Fruit fly (Drosophila melanogaster) whole organism, embryonic: ENCODE results near the gene CG14817.

Experiments used
- Antp ChIP-seq: fragments of 200-800 bp; sonication (Bioruptor generic); optimal IDR thresholded peaks from 3 replicates; lab custom pipeline; 2016; ENCODE audit warnings: missing biosample characterization, missing genetic modification characterization
- B-H2 ChIP-seq: fragments of 200-800 bp; sonication (Bioruptor generic); optimal IDR thresholded peaks from 2 replicates; lab custom pipeline; 2018; ENCODE audit warnings: missing biosample characterization, mild to moderate bottlenecking, missing genetic modification characterization
- BEAF-32 ChIP-seq: fragments of 200-800 bp; sonication (Bioruptor generic); optimal IDR thresholded peaks from 3 replicates; lab custom pipeline; 2017; ENCODE audit warnings: missing biosample characterization, missing genetic modification characterization, mild to moderate bottlenecking, moderate library complexity, missing genetic modification reagents
- CG10267 ChIP-seq: fragments of 200-800 bp; sonication (Bioruptor generic); optimal IDR thresholded peaks from 2 replicates; lab custom pipeline; 2018; ENCODE audit warnings: missing biosample characterization, mild to moderate bottlenecking, missing genetic modification characterization, moderate library complexity
- CG10979 ChIP-seq: fragments of 200-800 bp; sonication (Bioruptor generic); optimal IDR thresholded peaks from 2 replicates; lab custom pipeline; 2018; ENCODE audit warnings: missing biosample characterization, mild to moderate bottlenecking, missing genetic modification characterization, moderate library complexity
- CG14965 ChIP-seq: fragments of 200-800 bp; sonication (Bioruptor generic); optimal IDR thresholded peaks from 2 replicates; lab custom pipeline; 2016; ENCODE audit warnings: missing biosample characterization, missing genetic modification characterization, borderline replicate concordance
- CG17186 ChIP-seq: fragments of 200-800 bp; sonication (Bioruptor generic); optimal IDR thresholded peaks from 3 replicates; lab custom pipeline; 2017; ENCODE audit warnings: missing biosample characterization, missing genetic modification reagents, missing genetic modification characterization
- CG30020 ChIP-seq: fragments of 200-800 bp; optimal IDR thresholded peaks from 2 replicates; lab custom pipeline; 2019; ENCODE audit warnings: missing biosample characterization, mild to moderate bottlenecking, missing genetic modification characterization, moderate library complexity
- CG30431 ChIP-seq: fragments of 200-800 bp; sonication (Bioruptor generic); optimal IDR thresholded peaks from 2 replicates; lab custom pipeline; 2017; ENCODE audit warnings: missing biosample characterization, missing genetic modification characterization
- CG4617 ChIP-seq: fragments of 200-800 bp; sonication (Bioruptor generic); optimal IDR thresholded peaks from 3 replicates; lab custom pipeline; 2016; ENCODE audit warnings: missing biosample characterization, missing genetic modification characterization, borderline replicate concordance
- CG4707 ChIP-seq: fragments of 200-800 bp; sonication (Bioruptor generic); optimal IDR thresholded peaks from 2 replicates; lab custom pipeline; 2018; ENCODE audit warnings: missing biosample characterization, mild to moderate bottlenecking, missing genetic modification characterization, moderate library complexity
- CG4820 ChIP-seq: fragments of 200-800 bp; sonication (Bioruptor generic); optimal IDR thresholded peaks from 3 replicates; lab custom pipeline; 2016; ENCODE audit warnings: missing biosample characterization, missing genetic modification characterization
- CG5180 ChIP-seq: fragments of 200-800 bp; sonication (Bioruptor generic); optimal IDR thresholded peaks from 3 replicates; lab custom pipeline; 2017; ENCODE audit warnings: missing biosample characterization, missing genetic modification characterization, mild to moderate bottlenecking, moderate library complexity, missing genetic modification reagents
- CG7271 ChIP-seq: fragments of 200-800 bp; sonication (Bioruptor generic); optimal IDR thresholded peaks from 2 replicates; lab custom pipeline; 2018; ENCODE audit warnings: missing biosample characterization, mild to moderate bottlenecking, missing genetic modification characterization, moderate library complexity
- CG8944 ChIP-seq: fragments of 200-800 bp; sonication (Bioruptor generic); optimal IDR thresholded peaks from 3 replicates; lab custom pipeline; 2016; ENCODE audit warnings: missing biosample characterization, missing genetic modification characterization
- Dek ChIP-seq: fragments of 200-800 bp; sonication (Bioruptor generic); optimal IDR thresholded peaks from 3 replicates; lab custom pipeline; 2019; ENCODE audit warnings: missing biosample characterization, mild to moderate bottlenecking, missing genetic modification characterization, moderate library complexity
- Dfd ChIP-seq, 2 experiments: fragments of >200 bp; optimal IDR thresholded peaks; 2 replicates each; lab custom pipeline; 2017; ENCODE audit warnings: missing biosample characterization in 2 of 2, missing genetic modification characterization in 2 of 2
- Dp ChIP-seq: fragments of 200-800 bp; sonication (Bioruptor generic); optimal IDR thresholded peaks from 2 replicates; lab custom pipeline; 2018; ENCODE audit warnings: missing biosample characterization, mild to moderate bottlenecking, missing genetic modification characterization, moderate library complexity
- Eip74EF ChIP-seq, 2 experiments: fragments of 200-800 bp in 1 of 2; fragments of >200 bp in 1 of 2; sonication (Bioruptor generic) in 1 of 2; optimal IDR thresholded peaks; 2 replicates each; lab custom pipeline; 2017 to 2019; ENCODE audit warnings: missing biosample characterization in 2 of 2, missing genetic modification characterization in 2 of 2, mild to moderate bottlenecking in 1 of 2, moderate library complexity in 1 of 2
- Fer1 ChIP-seq: fragments of 200-800 bp; sonication (Bioruptor generic); optimal IDR thresholded peaks from 2 replicates; lab custom pipeline; 2017; ENCODE audit warnings: missing biosample characterization, mild to moderate bottlenecking, missing genetic modification characterization
- HLH4C ChIP-seq: fragments of 200-800 bp; sonication (Bioruptor generic); IDR thresholded peaks from 3 replicates; pipeline ENCODE4 v1.3.6; 2022; ENCODE audit warnings: missing biosample characterization, missing genetic modification characterization; ENCODE audit not compliant: partially characterized antibody
- Med ChIP-seq: fragments of 200-800 bp; sonication (Bioruptor generic); peaks from one replicate; lab custom pipeline; 2016; ENCODE audit warnings: missing biosample characterization, missing genetic modification characterization, mild to moderate bottlenecking, inconsistent platforms, moderate library complexity
- Nf-YC ChIP-seq: fragments of 200-800 bp; optimal IDR thresholded peaks from 3 replicates; lab custom pipeline; 2019; ENCODE audit warnings: missing biosample characterization, mild to moderate bottlenecking, missing genetic modification characterization, moderate library complexity
- Sox102F ChIP-seq: fragments of 200-800 bp; sonication (Bioruptor generic); optimal IDR thresholded peaks from 2 replicates; lab custom pipeline; 2018; ENCODE audit warnings: missing biosample characterization, mild to moderate bottlenecking, missing genetic modification characterization, moderate library complexity
- ab ChIP-seq: fragments of 200-800 bp; sonication (Bioruptor generic); optimal IDR thresholded peaks from 2 replicates; lab custom pipeline; 2016; ENCODE audit warnings: missing biosample characterization, missing genetic modification characterization
- bbx ChIP-seq: fragments of 200-800 bp; sonication (Bioruptor generic); IDR thresholded peaks from 2 replicates; pipeline ENCODE4 v1.3.6; 2022; ENCODE audit warnings: missing biosample characterization, missing genetic modification characterization; ENCODE audit not compliant: partially characterized antibody
- br ChIP-seq: fragments of >200 bp; optimal IDR thresholded peaks from 2 replicates; lab custom pipeline; 2017
- crol ChIP-seq: fragments of 200-800 bp; sonication (Bioruptor generic); IDR thresholded peaks from 2 replicates; pipeline ENCODE4 v1.3.6; 2022; ENCODE audit warnings: missing biosample characterization, missing genetic modification characterization
- fd64A ChIP-seq: fragments of 200-800 bp; sonication (Bioruptor generic); optimal IDR thresholded peaks from 3 replicates; lab custom pipeline; 2018; ENCODE audit warnings: missing biosample characterization, mild to moderate bottlenecking, missing genetic modification characterization
- gce ChIP-seq: fragments of 200-800 bp; sonication (Bioruptor generic); IDR thresholded peaks from 3 replicates; pipeline ENCODE4 v1.3.6; 2022; ENCODE audit warnings: missing biosample characterization, missing genetic modification characterization
- gfzf ChIP-seq: fragments of 200-800 bp; sonication (Bioruptor generic); optimal IDR thresholded peaks from 2 replicates; lab custom pipeline; 2016; ENCODE audit warnings: missing biosample characterization, mild to moderate bottlenecking, missing genetic modification characterization, moderate library complexity
- ham ChIP-seq: fragments of 200-800 bp; sonication (Bioruptor generic); IDR thresholded peaks from 2 replicates; pipeline ENCODE4 v1.3.6; 2022; ENCODE audit warnings: missing biosample characterization, missing genetic modification characterization
- jing ChIP-seq: fragments of 200-800 bp; sonication (Bioruptor generic); optimal IDR thresholded peaks from 2 replicates; lab custom pipeline; 2018; ENCODE audit warnings: missing biosample characterization, mild to moderate bottlenecking, missing genetic modification characterization
- jumu ChIP-seq: fragments of 200-800 bp; sonication (Bioruptor generic); optimal IDR thresholded peaks from 3 replicates; lab custom pipeline; 2016; ENCODE audit warnings: missing biosample characterization, missing genetic modification characterization
- lilli ChIP-seq: fragments of 200-800 bp; sonication (Bioruptor generic); optimal IDR thresholded peaks from 3 replicates; lab custom pipeline; 2016; ENCODE audit warnings: missing biosample characterization, missing genetic modification characterization
- lov ChIP-seq, 2 experiments: fragments of 200-800 bp in 1 of 2; fragments of >200 bp in 1 of 2; sonication (Bioruptor generic) in 1 of 2; IDR thresholded peaks in 1 of 2; optimal IDR thresholded peaks in 1 of 2; 2 replicates in 1 of 2; 3 replicates in 1 of 2; pipeline versions ENCODE4 v1.3.6 to Lab custom; 2017 to 2022; ENCODE audit warnings: missing biosample characterization in 1 of 2, missing genetic modification characterization in 1 of 2
- mam ChIP-seq: fragments of 200-800 bp; sonication (Bioruptor generic); optimal IDR thresholded peaks from 3 replicates; lab custom pipeline; 2016; ENCODE audit warnings: missing biosample characterization, missing genetic modification characterization
- pan ChIP-seq, 4 experiments: fragments of >200 bp in 3 of 4; fragments of 200-800 bp in 1 of 4; sonication (Bioruptor generic) in 1 of 4; optimal IDR thresholded peaks in 3 of 4; IDR thresholded peaks in 1 of 4; 2 replicates each; pipeline versions ENCODE4 v1.3.6 to Lab custom; 2017 to 2022; ENCODE audit warnings: missing biosample characterization in 2 of 4, missing genetic modification characterization in 2 of 4, mixed read lengths in 1 of 4
- pb ChIP-seq: fragments of 200-800 bp; sonication (Bioruptor generic); optimal IDR thresholded peaks from 3 replicates; lab custom pipeline; 2016; ENCODE audit warnings: missing biosample characterization, missing genetic modification characterization
- rib ChIP-seq: fragments of 200-800 bp; sonication (Bioruptor generic); IDR thresholded peaks from 2 replicates; pipeline ENCODE4 v1.3.6; 2022; ENCODE audit warnings: missing biosample characterization, missing genetic modification characterization
- ro ChIP-seq: fragments of 200-800 bp; sonication (Bioruptor generic); IDR thresholded peaks from 2 replicates; pipeline ENCODE4 v1.3.6; 2022; ENCODE audit warnings: missing biosample characterization, missing genetic modification characterization
- row ChIP-seq: fragments of 200-800 bp; sonication (Bioruptor generic); IDR thresholded peaks from 3 replicates; pipeline ENCODE4 v1.3.6; 2022; ENCODE audit warnings: missing biosample characterization, missing genetic modification characterization
- sens ChIP-seq: fragments of 200-800 bp; sonication (Bioruptor generic); peaks from one replicate; lab custom pipeline; 2016; ENCODE audit warnings: missing biosample characterization, missing genetic modification characterization
- wor ChIP-seq: fragments of 200-800 bp; sonication (Bioruptor generic); IDR thresholded peaks from 2 replicates; pipeline ENCODE4 v1.3.6; 2022; ENCODE audit warnings: missing biosample characterization, missing genetic modification characterization
- zen ChIP-seq: fragments of 200-800 bp; sonication (Bioruptor generic); optimal IDR thresholded peaks from 3 replicates; lab custom pipeline; 2018; ENCODE audit warnings: missing biosample characterization, mild to moderate bottlenecking, missing genetic modification characterization, moderate library complexity
- zfh1 ChIP-seq: fragments of 200-800 bp; sonication (Bioruptor generic); IDR thresholded peaks from 3 replicates; pipeline ENCODE4 v1.3.6; 2022; ENCODE audit warnings: missing biosample characterization, missing genetic modification characterization

Gene CG14817

DNA sequence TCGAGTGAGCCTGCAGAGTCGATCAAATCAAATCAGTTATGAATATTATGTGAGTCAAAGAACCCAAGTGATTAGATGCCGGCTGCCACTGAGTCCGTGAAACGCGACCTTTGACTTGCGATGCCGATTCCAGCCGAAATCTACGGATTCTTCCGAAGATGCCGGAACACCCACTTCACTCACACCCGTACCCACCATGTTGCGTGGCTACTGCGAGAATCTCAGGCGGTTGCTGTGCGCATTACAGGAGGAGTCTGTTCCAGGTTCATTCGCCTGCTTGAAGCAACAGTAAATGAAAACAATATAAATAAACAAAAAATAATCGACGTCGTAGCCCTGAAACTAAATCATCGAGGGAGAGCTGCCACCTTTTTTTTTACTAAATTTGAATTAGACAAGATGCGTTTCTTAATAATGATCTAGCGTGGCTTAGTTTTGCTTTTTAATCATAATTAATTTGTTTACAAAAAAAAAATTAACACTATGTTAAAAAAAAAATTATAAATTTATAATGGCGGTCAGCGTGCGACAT is 24.6 kb upstream of the CG14817 start, which contains the start of gene Ldaf1 (continued):
- TF ChIP-seq jing (GFP tag; lab: Kevin White, UChicago) (no peak), ab (GFP tag; lab: Kevin White, UChicago) (no peak), wor (GFP tag; lab: Robert Waterston, UW) (no peak), BEAF-32 (GFP tag; lab: Kevin White, UChicago) (peak; percentile 22), CG30431 (GFP tag; lab: Kevin White, UChicago) (no peak), br (lab: Kevin White, UChicago) (no peak), CG8944 (no peak), Eip74EF (GFP tag; optimal IDR thresholded peaks at IDR 0.05; lab: Kevin White, UChicago) (no peak), Nf-YC (tag; lab: Kevin White, UChicago) (no peak), zfh1 (GFP tag; lab: Robert Waterston, UW) (peak; percentile 26; the same call in 1 of the 3 replicates), bbx (GFP tag; lab: Robert Waterston, UW) (no peak), rib (GFP tag; lab: Robert Waterston, UW) (no peak), CG10979 (tag; lab: Kevin White, UChicago) (no peak), B-H2 (peak; percentile 19), zen (tag; lab: Kevin White, UChicago) (peak; percentile 6), mam (GFP tag; lab: Kevin White, UChicago) (no peak), gce (no peak), CG14965 (GFP tag; lab: Kevin White, UChicago) (no peak), ham (GFP tag; lab: Robert Waterston, UW) (no peak)

dm6 chrX:1900123-1900818 is 23.2 kb upstream of the CG14817 start, which contains the start of gene arm:
TSS of gene arm (minus strand) at chrX:1900646.
- TF ChIP-seq lilli (GFP tag; lab: Kevin White, UChicago) (peak; percentile 11), CG7271 (tag; lab: Kevin White, UChicago) (no peak), HLH4C (GFP tag; lab: Robert Waterston, UW) (peak; percentile 26; the same call in 1 of the 3 replicates), gfzf (GFP tag; lab: Kevin White, UChicago) (peak; percentile 16), Med (peak; percentile 20), Dfd (GFP tag; optimal IDR thresholded peaks at IDR 0.05; lab: Kevin White, UChicago) (no peak), pb (GFP tag; lab: Kevin White, UChicago) (no peak), Sox102F (GFP tag; lab: Kevin White, UChicago) (no peak), CG4617 (GFP tag; lab: Kevin White, UChicago) (peak; percentile 19), BEAF-32 (GFP tag; lab: Kevin White, UChicago) (peak; percentile 56), jumu (GFP tag; lab: Kevin White, UChicago) (peak; percentile 10), CG17186 (GFP tag; lab: Kevin White, UChicago) (peak; percentile 61), pan (optimal IDR thresholded peaks at IDR 0.05; lab: Kevin White, UChicago) (no peak), pan (GFP tag; optimal IDR thresholded peaks at IDR 0.05 in 1 of 2, IDR thresholded peaks at IDR 0.05 in 1 of 2) (no peak), crol (GFP tag; lab: Robert Waterston, UW) (no peak), ro (GFP tag; lab: Robert Waterston, UW) (no peak), sens (peak; percentile 61), Dek (no peak), Dp (GFP tag; lab: Kevin White, UChicago) (peak; percentile 82), CG4707 (GFP tag; lab: Kevin White, UChicago) (no peak), fd64A (no peak), CG10267 (tag; lab: Kevin White, UChicago) (peak; percentile 19), CG30020 (tag; lab: Kevin White, UChicago) (no peak), Antp (GFP tag; lab: Kevin White, UChicago) (no peak), CG4820 (peak; percentile 26), Fer1 (no peak), CG5180 (GFP tag; lab: Kevin White, UChicago) (no peak), row (peak; percentile 38; the same call in 2 of the 3 replicates), lov (optimal IDR thresholded peaks at IDR 0.05; lab: Kevin White, UChicago) (no peak), lov (GFP tag; IDR thresholded peaks at IDR 0.05; lab: Robert Waterston, UW) (no peak), CG8944 (no peak)
